Worm (Caenorhabditis elegans): Measurements from ENCODE around the gene D1005.2.

ce11 chrX:1458793-1459192 lies at the start of gene D1005.2:
- TF ChIP-seq lsy-2 (tag; optimal IDR thresholded peaks at IDR 0.05) (no peak), tbx-8 (GFP tag; optimal IDR thresholded peaks at IDR 0.05) (no peak), flh-1 (GFP tag; optimal IDR thresholded peaks at IDR 0.05) (no peak), hlh-1 (tag; optimal IDR thresholded peaks at IDR 0.05) (no peak), ces-1 (GFP tag; optimal IDR thresholded peaks at IDR 0.05) (no peak), elt-3 (tag; optimal IDR thresholded peaks at IDR 0.05) (no peak), unc-39 (tag; optimal IDR thresholded peaks at IDR 0.05) (no peak), unc-62 (GFP tag; optimal IDR thresholded peaks at IDR 0.05) (no peak), ztf-11 (tag; optimal IDR thresholded peaks at IDR 0.05) (no peak)
